Fruit fly (Drosophila melanogaster) Kc167 (cell line): ENCODE data around the gene natalisin.

ENCODE experiments used
- Myc ChIP-seq: fragments of >200 bp; optimal IDR thresholded peaks from 2 replicates; lab custom pipeline; 2017; ENCODE audit warnings: missing external identifiers
- Sin3A ChIP-seq: fragments of >200 bp; optimal IDR thresholded peaks from 2 replicates; lab custom pipeline; 2018; ENCODE audit warnings: missing external identifiers
- h ChIP-seq: fragments of >200 bp; optimal IDR thresholded peaks from 3 replicates; lab custom pipeline; 2018; ENCODE audit warnings: missing external identifiers
- insv ChIP-seq: fragments of >200 bp; optimal IDR thresholded peaks from 3 replicates; lab custom pipeline; 2018; ENCODE audit warnings: missing external identifiers
- psq ChIP-seq: fragments of >200 bp; optimal IDR thresholded peaks from 2 replicates; lab custom pipeline; 2017; ENCODE audit warnings: missing external identifiers
- ttk ChIP-seq: sonication (Bioruptor generic); optimal IDR thresholded peaks from 2 replicates; lab custom pipeline; 2017; ENCODE audit warnings: missing external identifiers

natalisin gene

DNA sequence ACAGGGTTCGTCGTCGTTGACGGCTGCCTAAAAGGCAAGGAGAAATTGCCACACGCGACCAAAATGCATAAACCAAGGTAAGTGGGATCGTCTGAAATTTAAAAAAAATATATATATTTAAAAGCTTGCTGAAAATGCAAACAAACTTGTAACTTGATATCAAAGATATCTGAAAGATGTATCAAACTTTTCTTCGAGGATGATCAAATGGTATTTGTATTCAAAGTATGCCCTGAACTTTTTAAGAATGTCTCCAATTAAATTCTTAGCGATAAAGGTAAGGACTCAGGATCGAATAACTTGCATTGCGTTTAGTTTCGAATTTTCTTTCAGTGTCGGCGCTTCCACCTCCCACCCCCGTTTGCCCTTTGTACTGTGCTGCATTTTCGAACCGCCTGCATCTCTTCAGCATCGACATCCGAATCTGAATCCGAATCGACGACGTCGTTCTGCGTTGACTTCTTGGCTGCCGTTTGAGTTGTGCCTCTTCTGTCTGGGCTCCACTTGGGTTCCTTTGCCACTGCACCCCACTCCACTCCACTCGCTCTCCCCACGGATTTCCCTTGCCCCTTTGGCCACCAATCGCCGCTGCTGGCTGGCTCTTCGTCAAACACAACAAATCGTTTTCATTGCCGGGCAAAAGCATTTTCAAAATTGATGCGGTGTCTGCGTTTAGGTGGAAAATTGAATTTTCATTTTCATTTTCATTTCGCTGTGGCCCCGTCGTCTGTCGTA, 32.1 kb upstream of the natalisin start:
- TF ChIP-seq ttk (no peak), Myc (lab: Kevin White, UChicago) (no peak), h (lab: Kevin White, UChicago) (no peak), psq (no peak), Sin3A (lab: Kevin White, UChicago) (no peak), insv (lab: Kevin White, UChicago) (no peak)

DNA sequence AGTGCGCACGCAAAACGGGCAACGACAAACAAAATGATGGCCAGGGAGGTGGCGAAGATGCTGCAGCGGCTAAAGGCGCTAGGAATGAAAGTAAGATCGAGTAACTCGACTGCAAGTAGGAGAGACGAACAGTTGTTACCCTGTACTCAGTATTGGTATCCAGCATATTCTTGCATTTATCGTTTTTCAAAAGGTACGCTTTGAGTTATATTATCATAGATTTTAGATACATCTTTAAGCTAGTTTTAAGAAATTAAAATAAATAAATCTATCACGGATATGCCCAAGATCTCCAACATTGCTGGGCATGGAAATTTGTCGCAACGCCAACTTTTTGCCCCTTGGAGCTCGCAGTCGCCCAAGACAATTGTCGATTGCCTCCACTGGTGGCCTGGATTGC, 30.6 kb upstream of the natalisin start:
- TF ChIP-seq insv (lab: Kevin White, UChicago) (no peak), Myc (lab: Kevin White, UChicago) (no peak), Sin3A (lab: Kevin White, UChicago) (no peak), h (lab: Kevin White, UChicago) (no peak), ttk (no peak), psq (no peak)

DNA sequence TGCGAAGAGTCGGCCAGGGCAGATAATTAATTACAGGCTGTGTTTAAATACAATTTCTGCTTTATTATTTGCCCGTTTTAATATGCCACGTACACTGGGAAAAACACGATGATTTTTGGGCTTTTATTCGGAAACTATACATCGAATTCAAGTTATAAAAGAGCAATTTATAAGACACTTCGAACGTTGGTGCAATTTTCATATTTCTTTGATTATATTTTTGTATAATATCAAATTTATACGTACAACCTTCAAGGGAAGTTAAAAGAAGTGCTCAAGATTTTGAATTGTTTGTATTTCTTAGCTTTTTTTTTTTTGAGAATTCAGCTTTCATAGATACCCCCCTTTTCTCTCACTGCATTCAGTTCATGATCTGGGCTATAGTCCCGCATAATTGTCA, 29.1 kb upstream of the natalisin start:
- TF ChIP-seq psq (no peak), Myc (lab: Kevin White, UChicago) (no peak)

DNA sequence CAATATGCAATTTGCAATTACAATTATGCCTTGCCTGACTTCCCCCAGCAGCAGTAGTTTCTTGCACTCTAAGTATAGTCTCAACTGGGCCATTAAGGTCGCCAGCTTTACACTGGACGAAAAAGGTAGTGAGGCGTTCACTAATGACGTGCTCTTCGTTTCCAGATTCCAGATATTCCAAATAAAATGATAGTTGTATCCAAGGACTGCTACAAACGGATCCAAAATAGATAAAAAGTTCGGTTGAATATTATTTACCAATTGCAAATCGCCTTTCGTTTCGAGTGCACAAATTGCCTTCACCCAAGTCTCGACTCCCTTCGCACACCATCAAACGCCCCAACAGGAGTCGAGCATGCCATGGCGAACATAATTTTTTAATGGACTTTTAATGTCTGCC, 27.9 kb upstream of the natalisin start:
- no peak for TF ChIP-seq Myc (lab: Kevin White, UChicago)
- no peak for TF ChIP-seq psq
- TF ChIP-seq insv (lab: Kevin White, UChicago): no peak
- TF ChIP-seq Sin3A (lab: Kevin White, UChicago): no peak

DNA sequence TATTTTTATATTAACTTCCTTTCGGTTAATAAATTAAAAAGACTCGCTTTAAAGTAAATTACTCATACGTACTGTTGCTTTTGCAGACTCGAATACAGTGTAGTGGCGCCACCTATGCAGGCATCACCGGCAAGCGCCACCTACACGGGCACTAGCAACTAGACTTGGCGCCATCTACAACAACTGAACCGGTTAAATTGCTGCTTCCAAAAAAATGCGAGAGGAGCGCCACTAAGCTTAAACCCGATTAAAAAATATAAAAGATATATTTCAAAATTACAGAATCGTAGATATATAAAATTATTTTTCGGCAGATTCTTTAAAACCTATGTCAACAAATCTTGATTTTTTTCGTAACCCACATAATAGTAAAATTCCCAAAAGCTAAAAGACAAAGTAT, 27.1 kb upstream of the natalisin start:
- no peak for TF ChIP-seq h (lab: Kevin White, UChicago)
- no peak for TF ChIP-seq ttk
- no peak for TF ChIP-seq Myc (lab: Kevin White, UChicago)
- TF ChIP-seq insv (lab: Kevin White, UChicago): no peak
- TF ChIP-seq psq: no peak
- no peak for TF ChIP-seq Sin3A (lab: Kevin White, UChicago)

DNA sequence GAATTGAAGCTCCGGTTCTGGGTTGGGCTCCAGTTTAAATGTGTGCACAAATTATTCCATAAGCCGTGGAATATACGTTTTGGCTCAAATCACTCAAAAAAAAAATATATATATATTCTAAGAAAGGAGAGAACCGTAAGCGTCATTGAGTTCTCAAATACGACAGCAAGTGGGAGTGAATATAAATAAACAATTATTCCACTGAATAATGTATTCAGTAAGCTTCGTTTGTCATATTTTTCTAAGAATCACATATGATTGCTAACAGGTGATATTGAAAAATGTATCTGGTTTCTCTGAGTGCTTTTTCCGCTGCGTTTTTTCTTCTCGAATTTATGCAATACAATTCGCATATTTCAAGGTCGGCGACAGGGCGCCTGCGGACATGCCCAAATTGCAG, 20.5 kb upstream of the natalisin start:
- no peak for TF ChIP-seq Myc (lab: Kevin White, UChicago)
- no peak for TF ChIP-seq Sin3A (lab: Kevin White, UChicago)
- no peak for TF ChIP-seq insv (lab: Kevin White, UChicago)
- TF ChIP-seq psq: no peak
- TF ChIP-seq ttk: no peak
- no peak for TF ChIP-seq h (lab: Kevin White, UChicago)

DNA sequence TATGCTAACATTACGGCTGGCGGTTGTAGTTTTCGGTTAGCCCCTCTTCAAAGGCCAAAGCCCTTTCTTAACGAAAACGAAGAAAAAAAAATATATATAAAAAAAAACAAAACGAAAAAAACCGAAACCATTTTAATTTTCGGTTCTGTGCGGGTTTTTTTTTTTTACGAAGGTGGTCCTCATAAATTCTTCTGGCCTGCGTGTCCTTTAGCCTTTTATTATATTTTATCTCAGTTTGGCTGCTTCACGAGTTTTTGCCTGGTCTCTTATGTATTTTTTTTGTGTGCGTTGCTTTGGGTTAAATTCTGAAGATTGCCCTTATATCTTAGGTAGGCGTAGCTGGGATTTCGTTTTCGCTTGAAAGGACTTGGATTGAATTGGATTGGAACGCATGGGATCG, 19.8 kb upstream of the natalisin start:
- TF ChIP-seq psq: no peak
- no peak for TF ChIP-seq insv (lab: Kevin White, UChicago)
- TF ChIP-seq ttk: no peak
- TF ChIP-seq Myc (lab: Kevin White, UChicago): no peak
- no peak for TF ChIP-seq h (lab: Kevin White, UChicago)
- no peak for TF ChIP-seq Sin3A (lab: Kevin White, UChicago)

DNA sequence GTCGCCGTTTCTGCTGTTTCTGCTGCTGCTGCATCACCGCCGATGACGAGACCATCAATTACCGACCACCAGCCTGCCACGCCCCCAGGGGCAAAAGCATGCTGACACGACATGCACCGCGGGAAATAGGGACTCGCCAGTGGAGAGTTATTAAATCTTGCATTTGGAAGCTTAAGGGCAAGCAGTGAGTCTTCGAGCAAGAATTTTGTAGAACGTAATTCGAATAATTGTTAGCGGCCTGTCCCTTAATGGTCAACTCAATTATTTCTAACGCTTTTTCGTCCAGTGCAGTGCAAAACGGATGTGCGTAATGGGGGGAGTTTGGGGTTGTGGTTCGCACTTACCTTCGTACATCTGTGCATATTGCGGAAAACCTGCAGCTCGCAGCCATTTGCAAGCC, 19.0 kb upstream of the natalisin start:
- TF ChIP-seq Myc (lab: Kevin White, UChicago): no peak
- TF ChIP-seq Sin3A (lab: Kevin White, UChicago): no peak
- no peak for TF ChIP-seq insv (lab: Kevin White, UChicago)
- TF ChIP-seq h (lab: Kevin White, UChicago): no peak
- no peak for TF ChIP-seq psq
- TF ChIP-seq ttk: no peak

DNA sequence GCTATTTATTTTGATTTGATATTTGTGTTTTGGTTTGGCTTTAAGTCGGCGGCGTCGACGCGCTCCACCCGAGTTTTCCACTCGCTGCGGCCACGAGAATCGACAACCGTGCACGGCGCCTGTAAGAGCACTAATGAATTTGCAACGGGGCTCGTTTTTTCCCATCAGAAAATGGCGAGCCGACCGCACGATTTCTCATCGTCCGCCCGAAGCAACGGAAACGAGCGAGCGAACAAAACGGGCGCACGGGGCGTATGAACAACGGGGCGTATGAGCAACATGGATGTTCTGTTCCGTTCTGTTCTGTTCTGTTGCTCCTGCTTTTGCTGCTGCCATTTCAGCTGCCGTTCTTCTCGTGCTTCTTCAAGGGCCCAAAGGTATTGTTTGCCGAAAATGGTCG, 13.1 kb upstream of the natalisin start:
- TF ChIP-seq ttk: no peak
- no peak for TF ChIP-seq Sin3A (lab: Kevin White, UChicago)
- no peak for TF ChIP-seq Myc (lab: Kevin White, UChicago)
- TF ChIP-seq h (lab: Kevin White, UChicago): no peak
- TF ChIP-seq psq: no peak
- TF ChIP-seq insv (lab: Kevin White, UChicago): no peak

DNA sequence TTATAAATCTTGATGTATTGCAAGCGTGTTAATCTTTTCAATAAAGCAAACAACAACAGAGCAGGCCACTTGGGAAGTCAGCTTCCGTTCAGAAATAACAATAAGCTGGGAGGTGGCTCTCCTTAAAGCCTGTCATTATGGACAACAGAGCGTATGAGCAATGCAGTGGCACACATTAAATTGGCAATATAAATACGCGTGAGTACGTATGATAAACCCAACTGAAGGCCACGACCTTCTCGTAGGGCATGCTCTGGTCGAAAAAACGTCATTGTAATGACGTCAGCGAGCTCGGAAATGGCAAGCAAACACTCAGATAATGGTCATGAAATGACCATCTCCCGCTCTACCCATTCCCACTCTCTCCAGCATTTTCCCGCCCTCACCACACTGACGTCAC, 11.7 kb upstream of the natalisin start:
- no peak for TF ChIP-seq psq
- TF ChIP-seq Myc (lab: Kevin White, UChicago): no peak
- TF ChIP-seq h (lab: Kevin White, UChicago): no peak
- TF ChIP-seq Sin3A (lab: Kevin White, UChicago): no peak
- no peak for TF ChIP-seq ttk
- TF ChIP-seq insv (lab: Kevin White, UChicago): no peak

DNA sequence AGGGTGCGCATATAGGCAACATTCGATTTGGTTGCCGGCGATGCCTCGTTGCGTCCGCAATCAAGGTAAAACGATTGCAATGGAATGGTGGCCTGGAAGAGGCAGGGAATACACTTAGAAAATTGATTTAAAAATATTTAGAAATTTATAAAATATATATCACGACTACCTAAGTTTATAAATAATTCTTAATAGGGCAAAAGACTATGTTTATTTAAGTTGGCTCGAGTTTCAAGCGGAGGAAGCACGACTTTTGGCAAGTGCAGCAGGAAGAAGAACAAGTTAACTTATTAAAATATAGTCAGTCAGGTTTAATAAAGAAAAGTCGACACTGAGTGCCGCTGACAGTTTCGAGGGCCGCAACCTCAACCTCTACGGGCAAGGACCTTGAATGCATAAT, 8.0 kb upstream of the natalisin start:
- TF ChIP-seq ttk: no peak
- no peak for TF ChIP-seq Sin3A (lab: Kevin White, UChicago)
- no peak for TF ChIP-seq psq
- TF ChIP-seq h (lab: Kevin White, UChicago): no peak
- TF ChIP-seq insv (lab: Kevin White, UChicago): no peak
- no peak for TF ChIP-seq Myc (lab: Kevin White, UChicago)

DNA sequence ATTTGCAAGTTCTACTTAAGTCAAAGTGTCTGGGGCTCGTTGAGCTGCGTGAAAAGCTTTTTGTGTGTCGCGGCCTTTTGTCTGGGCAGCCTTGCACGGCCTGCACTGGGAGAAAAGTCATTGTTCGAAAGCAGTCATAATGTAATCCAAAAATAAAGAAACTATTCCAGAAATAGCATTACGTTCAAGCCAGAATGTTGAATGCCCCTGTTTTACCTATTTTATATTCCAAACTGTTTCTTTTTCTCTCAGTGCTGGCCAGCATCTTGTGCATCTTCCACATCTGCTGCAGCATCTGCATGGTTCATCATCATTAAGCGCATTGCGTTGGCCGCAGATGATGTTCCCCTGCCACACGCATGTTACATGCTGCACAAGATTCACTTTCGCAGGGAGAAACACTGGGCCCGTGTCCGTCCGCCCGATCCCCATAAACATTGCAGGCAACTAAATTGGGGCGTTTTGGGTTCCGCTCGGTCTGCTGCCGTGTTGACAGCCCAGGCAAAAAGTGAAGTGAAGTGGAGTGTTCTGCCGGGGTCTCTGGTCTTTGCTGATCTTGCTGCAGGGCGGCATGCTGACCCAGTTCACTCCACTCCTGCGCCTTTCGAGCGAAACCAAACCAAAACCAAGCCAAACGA, 4.9 kb upstream of the natalisin start:
- TF ChIP-seq psq: no peak
- TF ChIP-seq h (lab: Kevin White, UChicago): no peak
- no peak for TF ChIP-seq ttk
- no peak for TF ChIP-seq Sin3A (lab: Kevin White, UChicago)
- no peak for TF ChIP-seq Myc (lab: Kevin White, UChicago)
- no peak for TF ChIP-seq insv (lab: Kevin White, UChicago)

DNA sequence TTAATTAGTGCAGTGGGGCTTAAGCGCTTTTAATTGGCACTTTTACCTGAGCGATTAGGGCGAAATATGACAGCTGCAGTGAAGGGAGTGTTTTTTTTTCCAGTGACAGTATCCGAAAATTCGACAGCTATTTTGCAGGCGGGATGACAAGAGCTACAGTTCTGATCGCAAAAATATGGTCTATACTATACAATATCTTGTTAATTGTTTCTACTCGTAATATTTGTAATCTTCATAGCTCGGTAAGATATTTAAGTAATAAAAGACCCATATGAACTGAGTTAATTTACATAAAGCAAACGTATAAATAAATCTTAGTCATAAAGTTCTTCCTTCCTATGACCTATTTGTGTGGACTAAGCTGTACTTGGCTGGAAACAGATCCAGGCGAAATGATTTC, 4.1 kb upstream of the natalisin start:
- no peak for TF ChIP-seq Myc (lab: Kevin White, UChicago)
- no peak for TF ChIP-seq h (lab: Kevin White, UChicago)
- TF ChIP-seq psq: no peak
- TF ChIP-seq insv (lab: Kevin White, UChicago): no peak
- no peak for TF ChIP-seq Sin3A (lab: Kevin White, UChicago)
- TF ChIP-seq ttk: no peak
